Worm (Caenorhabditis elegans) whole organism, L1 larva: ENCODE data around the gene sma-5.

Experiments
- elt-2 ChIP-seq: sonication (generic microtip); optimal IDR thresholded peaks from 2 replicates; lab custom pipeline; 2016; ENCODE audit warnings: missing genetic modification characterization, mild to moderate bottlenecking, inconsistent platforms, missing compliant biosample characterization, missing genetic modification reagents
- unc-62 ChIP-seq: fragments of 150-350 bp; optimal IDR thresholded peaks from 2 replicates; lab custom pipeline; 2014; ENCODE audit warnings: missing biosample characterization, missing genetic modification reagents, missing genetic modification characterization
- zag-1 ChIP-seq: fragments of 150-350 bp; optimal IDR thresholded peaks from 2 replicates; lab custom pipeline; 2014; ENCODE audit warnings: missing biosample characterization, missing genetic modification characterization

ce11 chrX:12005499-12005959, at the start of gene sma-5:
- TF ChIP-seq elt-2 (no peak), unc-62 (GFP tag; lab: Kevin White, UChicago) (no peak), zag-1 (tag; lab: Kevin White, UChicago) (no peak)
